Worm (Caenorhabditis elegans) whole organism, young adult: Measurements from ENCODE around the gene F48E3.6.

Experiments used
- B0019.2 ChIP-seq: fragments of 200-800 bp; sonication (Bioruptor generic); conservative IDR thresholded peaks from 2 replicates; pipeline ENCODE4 v1.3.6; 2022; ENCODE audit warnings: missing genetic modification reagents, missing genetic modification characterization, missing compliant biosample characterization
- F10E7.11 ChIP-seq: sonication (generic microtip); optimal IDR thresholded peaks from 2 replicates; lab custom pipeline; 2017; ENCODE audit warnings: mild to moderate bottlenecking, missing genetic modification characterization, moderate library complexity, missing compliant biosample characterization
- F52B5.7 ChIP-seq: sonication (generic microtip); optimal IDR thresholded peaks from 2 replicates; lab custom pipeline; 2016; ENCODE audit warnings: mild to moderate bottlenecking, missing genetic modification characterization, missing compliant biosample characterization
- K11D2.4 ChIP-seq: fragments of 200-800 bp; sonication (Bioruptor generic); IDR thresholded peaks from 2 replicates; pipeline ENCODE4 v1.3.6; 2022; ENCODE audit warnings: missing genetic modification reagents, missing genetic modification characterization, missing compliant biosample characterization
- K12H6.12 ChIP-seq: fragments of 200-800 bp; sonication (Bioruptor generic); optimal IDR thresholded peaks from 2 replicates; lab custom pipeline; 2018; ENCODE audit warnings: mild to moderate bottlenecking, missing genetic modification characterization, missing compliant biosample characterization
- Y53G8AR.9 ChIP-seq: fragments of 200-800 bp; sonication (Bioruptor generic); conservative IDR thresholded peaks from 2 replicates; pipeline ENCODE4 v1.3.6; 2022; ENCODE audit warnings: missing genetic modification reagents, missing genetic modification characterization, missing compliant biosample characterization
- Y67H2A.10 ChIP-seq: fragments of 200-800 bp; sonication (Bioruptor generic); conservative IDR thresholded peaks from 2 replicates; pipeline ENCODE4 v1.3.6; 2022; ENCODE audit warnings: missing genetic modification reagents, missing genetic modification characterization, missing compliant biosample characterization
- Y79H2A.3 ChIP-seq: fragments of 200-800 bp; sonication (Bioruptor generic); conservative IDR thresholded peaks from 2 replicates; pipeline ENCODE4 v1.3.6; 2022; ENCODE audit warnings: missing genetic modification reagents, missing genetic modification characterization, missing compliant biosample characterization
- Y95B8A.8 ChIP-seq: fragments of 200-800 bp; sonication (Bioruptor generic); IDR thresholded peaks from 2 replicates; pipeline ENCODE4 v1.3.6; 2022; ENCODE audit warnings: missing genetic modification reagents, missing genetic modification characterization, missing compliant biosample characterization
- aptf-3 ChIP-seq: fragments of 200-800 bp; sonication (Bioruptor generic); IDR thresholded peaks from 2 replicates; pipeline ENCODE4 v1.3.6; 2022; ENCODE audit warnings: missing genetic modification characterization, missing compliant biosample characterization
- attf-3 ChIP-seq: fragments of 200-800 bp; sonication (Bioruptor generic); conservative IDR thresholded peaks from 2 replicates; pipeline ENCODE4 v1.3.6; 2022; ENCODE audit warnings: missing genetic modification reagents, missing genetic modification characterization, missing compliant biosample characterization
- attf-6 ChIP-seq: fragments of 200-800 bp; sonication (Bioruptor generic); IDR thresholded peaks from 2 replicates; pipeline ENCODE4 v1.3.6; 2022; ENCODE audit warnings: missing genetic modification reagents, missing genetic modification characterization, missing compliant biosample characterization
- bed-2 ChIP-seq: fragments of 200-800 bp; sonication (Bioruptor generic); IDR thresholded peaks from 2 replicates; pipeline ENCODE4 v1.3.6; 2022; ENCODE audit warnings: missing genetic modification reagents, missing genetic modification characterization, missing compliant biosample characterization
- cebp-2 ChIP-seq: fragments of 200-800 bp; sonication (Bioruptor generic); IDR thresholded peaks from 2 replicates; pipeline ENCODE4 v1.3.6; 2022; ENCODE audit warnings: missing genetic modification characterization, missing compliant biosample characterization
- ceh-27 ChIP-seq: fragments of 200-800 bp; sonication (Bioruptor generic); optimal IDR thresholded peaks from 2 replicates; lab custom pipeline; 2018; ENCODE audit warnings: mild to moderate bottlenecking, missing genetic modification characterization, moderate library complexity, missing compliant biosample characterization
- ceh-40 ChIP-seq: fragments of 200-800 bp; sonication (Bioruptor generic); IDR thresholded peaks from 2 replicates; pipeline ENCODE4 v1.3.6; 2022; ENCODE audit warnings: missing genetic modification characterization, missing compliant biosample characterization
- ceh-58 ChIP-seq: fragments of 200-800 bp; sonication (Bioruptor generic); IDR thresholded peaks from 2 replicates; pipeline ENCODE4 v1.3.6; 2022; ENCODE audit warnings: missing genetic modification characterization, missing compliant biosample characterization
- ceh-91 ChIP-seq: fragments of 200-800 bp; sonication (Bioruptor generic); IDR thresholded peaks from 2 replicates; pipeline ENCODE4 v1.3.6; 2022; ENCODE audit warnings: missing genetic modification reagents, missing genetic modification characterization, missing compliant biosample characterization
- chd-7 ChIP-seq: sonication (generic microtip); optimal IDR thresholded peaks from 2 replicates; lab custom pipeline; 2016; ENCODE audit warnings: mild to moderate bottlenecking, missing genetic modification characterization, moderate library complexity, missing compliant biosample characterization
- egl-44 ChIP-seq: fragments of 200-800 bp; sonication (Bioruptor generic); IDR thresholded peaks from 2 replicates; pipeline ENCODE4 v1.3.6; 2022; ENCODE audit warnings: missing genetic modification reagents, missing genetic modification characterization, missing compliant biosample characterization
- hmg-1.2 ChIP-seq: fragments of 200-800 bp; sonication (Bioruptor generic); IDR thresholded peaks from 2 replicates; pipeline ENCODE4 v1.3.6; 2022; ENCODE audit warnings: missing genetic modification reagents, missing genetic modification characterization, missing compliant biosample characterization
- hrde-1 ChIP-seq: sonication (generic microtip); optimal IDR thresholded peaks from 2 replicates; lab custom pipeline; 2016; ENCODE audit warnings: missing genetic modification characterization, mild to moderate bottlenecking, missing compliant biosample characterization, moderate library complexity, missing genotype, missing genetic modification reagents, borderline replicate concordance
- lin-26 ChIP-seq: fragments of 200-800 bp; sonication (Bioruptor generic); IDR thresholded peaks from 2 replicates; pipeline ENCODE4 v1.3.6; 2022; ENCODE audit warnings: missing genetic modification reagents, missing genetic modification characterization, missing compliant biosample characterization
- lin-35 ChIP-seq, 3 experiments: fragments of 150-350 bp in 2 of 3; sonication (generic microtip) in 1 of 3; optimal IDR thresholded peaks; 2 replicates each; lab custom pipeline; 2014 to 2018; ENCODE audit warnings: missing biosample characterization in 3 of 3, missing genetic modification characterization in 3 of 3, missing genetic modification reagents in 3 of 3
- lin-40 ChIP-seq: sonication (generic microtip); optimal IDR thresholded peaks from 2 replicates; lab custom pipeline; 2016; ENCODE audit warnings: missing genetic modification characterization, mild to moderate bottlenecking, missing compliant biosample characterization, missing genotype, missing genetic modification reagents
- madf-10 ChIP-seq: sonication (generic microtip); optimal IDR thresholded peaks from 2 replicates; lab custom pipeline; 2016; ENCODE audit warnings: mild to moderate bottlenecking, missing genetic modification characterization, missing compliant biosample characterization
- madf-8 ChIP-seq: fragments of 200-800 bp; sonication (Bioruptor generic); conservative IDR thresholded peaks from 2 replicates; pipeline ENCODE4 v1.3.6; 2022; ENCODE audit warnings: missing genetic modification reagents, missing genetic modification characterization, missing compliant biosample characterization
- mxl-1 ChIP-seq: sonication (generic microtip); optimal IDR thresholded peaks from 2 replicates; lab custom pipeline; 2016; ENCODE audit warnings: missing genetic modification characterization, missing compliant biosample characterization
- nfyb-1 ChIP-seq: fragments of 200-800 bp; sonication (Bioruptor generic); IDR thresholded peaks from 2 replicates; pipeline ENCODE4 v1.3.6; 2022; ENCODE audit warnings: missing genetic modification reagents, missing genetic modification characterization, missing compliant biosample characterization
- nhr-80 ChIP-seq: sonication (generic microtip); optimal IDR thresholded peaks from 2 replicates; lab custom pipeline; 2016; ENCODE audit warnings: missing genetic modification characterization, missing compliant biosample characterization
- rcor-1 ChIP-seq: fragments of 200-800 bp; sonication (Bioruptor generic); IDR thresholded peaks from 2 replicates; pipeline ENCODE4 v1.3.6; 2022; ENCODE audit warnings: missing genetic modification reagents, missing genetic modification characterization, missing compliant biosample characterization
- rec-8 ChIP-seq, 2 experiments: sonication (generic microtip); optimal IDR thresholded peaks; 2 replicates each; lab custom pipeline; 2016; ENCODE audit warnings: mild to moderate bottlenecking in 2 of 2, missing genetic modification characterization in 2 of 2, missing genetic modification reagents in 2 of 2, missing genotype in 2 of 2, missing biosample characterization in 1 of 2, missing compliant biosample characterization in 1 of 2, moderate library complexity in 1 of 2
- snpc-1.3 ChIP-seq: sonication (generic microtip); optimal IDR thresholded peaks from 2 replicates; lab custom pipeline; 2017; ENCODE audit warnings: missing genetic modification characterization, mild to moderate bottlenecking, missing compliant biosample characterization, antibody characterized with exemption, moderate library complexity, missing genotype, missing genetic modification reagents; ENCODE audit not compliant: insufficient read depth
- snpc-3.4 ChIP-seq: sonication (generic microtip); optimal IDR thresholded peaks from 2 replicates; lab custom pipeline; 2017; ENCODE audit warnings: missing genetic modification characterization, mild to moderate bottlenecking, missing compliant biosample characterization, antibody characterized with exemption, moderate library complexity, missing genotype, missing genetic modification reagents
- sptf-2 ChIP-seq: fragments of 200-800 bp; sonication (Bioruptor generic); optimal IDR thresholded peaks from 2 replicates; lab custom pipeline; 2018; ENCODE audit warnings: mild to moderate bottlenecking, missing genetic modification characterization, missing compliant biosample characterization
- xnd-1 ChIP-seq: sonication (generic microtip); optimal IDR thresholded peaks from 2 replicates; lab custom pipeline; 2016; ENCODE audit warnings: missing genotype, missing genetic modification reagents, missing genetic modification characterization, missing compliant biosample characterization
- zfh-2 ChIP-seq: fragments of 200-800 bp; sonication (Bioruptor generic); conservative IDR thresholded peaks from 2 replicates; pipeline ENCODE4 v1.3.6; 2022; ENCODE audit warnings: missing genetic modification reagents, missing genetic modification characterization, missing compliant biosample characterization
- ztf-18 ChIP-seq: sonication (generic microtip); optimal IDR thresholded peaks from 2 replicates; lab custom pipeline; 2016; ENCODE audit warnings: missing genotype, mild to moderate bottlenecking, missing genetic modification characterization, missing compliant biosample characterization

The F48E3.6 gene

ce11 chrX:7474968-7475433 lies 27.7 kb downstream of the F48E3.6 start, which contains the start of gene coh-1 (continued):
- TF ChIP-seq snpc-3.4, result no peak
- TF ChIP-seq lin-40 (tag; lab: Kevin White, UChicago), result peak; percentile 30
- TF ChIP-seq sptf-2 (GFP tag; lab: Kevin White, UChicago), result no peak
- no peak for TF ChIP-seq mxl-1 (tag; lab: Kevin White, UChicago)
- peak; percentile 76; the same call in 1 of the 2 replicates for TF ChIP-seq hmg-1.2 (GFP tag; lab: Robert Waterston, UW)
- no peak for TF ChIP-seq rcor-1 (GFP tag; lab: Robert Waterston, UW)
- no peak for TF ChIP-seq nhr-80 (tag; lab: Kevin White, UChicago)
- TF ChIP-seq hrde-1 (tag; lab: Kevin White, UChicago), result no peak

ce11 chrX:7469907-7470306 lies 32.8 kb downstream of the F48E3.6 start:
- no peak for TF ChIP-seq Y79H2A.3 (GFP tag; lab: Robert Waterston, UW)
- TF ChIP-seq K12H6.12 (tag; lab: Kevin White, UChicago), result no peak
- no peak for TF ChIP-seq egl-44 (GFP tag; lab: Robert Waterston, UW)
- no peak for TF ChIP-seq madf-8 (GFP tag; lab: Robert Waterston, UW)
- no peak for TF ChIP-seq snpc-1.3
- no peak for TF ChIP-seq aptf-3 (GFP tag; lab: Robert Waterston, UW)
- no peak for TF ChIP-seq K11D2.4

- TF ChIP-seq ztf-18, result no peak
- no peak for TF ChIP-seq cebp-2 (GFP tag; lab: Robert Waterston, UW)
- no peak for TF ChIP-seq Y95B8A.8 (GFP tag; lab: Robert Waterston, UW)
- no peak for TF ChIP-seq rec-8 (tag; optimal IDR thresholded peaks at IDR 0.05; lab: Kevin White, UChicago)
- no peak for TF ChIP-seq aptf-3 (GFP tag; lab: Robert Waterston, UW)
- TF ChIP-seq snpc-3.4, result no peak
- no peak for TF ChIP-seq ceh-58 (GFP tag; lab: Robert Waterston, UW)
- TF ChIP-seq lin-26 (GFP tag; lab: Robert Waterston, UW), result no peak
- TF ChIP-seq attf-3 (GFP tag; lab: Robert Waterston, UW), result no peak
- no peak for TF ChIP-seq ceh-27 (GFP tag; lab: Kevin White, UChicago)
- TF ChIP-seq attf-6, result no peak
- TF ChIP-seq, all 124 proteins: peak for 0
Measured at ce11 chrX:7466682-7467081, 36.0 kb downstream of the F48E3.6 start.

- TF ChIP-seq Y67H2A.10 (GFP tag; lab: Robert Waterston, UW) (no peak), zfh-2 (GFP tag; lab: Robert Waterston, UW) (peak; percentile 91), nfyb-1 (GFP tag; lab: Robert Waterston, UW) (peak; percentile 58; the same call in 1 of the 2 replicates), Y53G8AR.9 (GFP tag; lab: Robert Waterston, UW) (0 out of 2 replicates have a peak, but pooled peaks have one; percentile 30), madf-10 (tag; lab: Kevin White, UChicago) (no peak)
Measured at ce11 chrX:7464389-7464788, 38.3 kb downstream of the F48E3.6 start.

ce11 chrX:7463637-7464036 lies 39.1 kb downstream of the F48E3.6 start, which contains the start of gene sox-2:
TSS of gene sox-2 (minus strand) at chrX:7463736.
- TF ChIP-seq chd-7 (tag; lab: Kevin White, UChicago) (no peak), xnd-1 (tag; lab: Kevin White, UChicago) (no peak), ceh-91 (GFP tag; lab: Robert Waterston, UW) (no peak), rcor-1 (GFP tag; lab: Robert Waterston, UW) (no peak), B0019.2 (GFP tag; lab: Robert Waterston, UW) (no peak), F52B5.7 (tag; lab: Kevin White, UChicago) (no peak), bed-2 (GFP tag; lab: Robert Waterston, UW) (no peak), ceh-40 (0 out of 2 replicates have a peak, but pooled peaks have one; percentile 38), lin-35 (GFP tag; optimal IDR thresholded peaks at IDR 0.05; lab: Kevin White, UChicago) (no peak), F10E7.11 (tag; lab: Kevin White, UChicago) (no peak), zfh-2 (GFP tag; lab: Robert Waterston, UW) (0 out of 2 replicates have a peak, but pooled peaks have one; percentile 7)
